Worm (Caenorhabditis elegans) whole organism, L3 larva: ENCODE data around the gene F19F10.1.

Source experiments
- R02D3.7 ChIP-seq: fragments of 150-350 bp; optimal IDR thresholded peaks from 2 replicates; lab custom pipeline; 2014; ENCODE audit warnings: missing biosample characterization, missing genetic modification characterization
- ZK546.5 ChIP-seq: sonication (generic microtip); optimal IDR thresholded peaks from 2 replicates; lab custom pipeline; 2017; ENCODE audit warnings: missing biosample characterization, missing genetic modification characterization
- aly-2 ChIP-seq: fragments of 150-350 bp; optimal IDR thresholded peaks from 2 replicates; lab custom pipeline; 2014; ENCODE audit warnings: missing biosample characterization, missing genetic modification characterization
- ceh-82 ChIP-seq: fragments of 150-350 bp; optimal IDR thresholded peaks from 2 replicates; lab custom pipeline; 2014; ENCODE audit warnings: missing biosample characterization, missing genetic modification characterization
- ceh-9 ChIP-seq: sonication (generic microtip); optimal IDR thresholded peaks from 2 replicates; lab custom pipeline; 2018; ENCODE audit warnings: missing biosample characterization, missing genetic modification characterization
- fkh-2 ChIP-seq: fragments of 150-350 bp; optimal IDR thresholded peaks from 2 replicates; lab custom pipeline; 2014; ENCODE audit warnings: missing biosample characterization, missing genetic modification reagents, missing genetic modification characterization
- lin-15B ChIP-seq: fragments of 150-350 bp; optimal IDR thresholded peaks from 2 replicates; lab custom pipeline; 2014; ENCODE audit warnings: missing biosample characterization, missing genetic modification characterization
- lin-39 ChIP-seq: fragments of 150-350 bp; optimal IDR thresholded peaks from 2 replicates; lab custom pipeline; 2018; ENCODE audit warnings: missing biosample characterization, missing genetic modification reagents, missing genetic modification characterization
- nhr-11 ChIP-seq: fragments of 150-350 bp; optimal IDR thresholded peaks from 2 replicates; lab custom pipeline; 2014; ENCODE audit warnings: missing biosample characterization, missing genetic modification characterization
- pqm-1 ChIP-seq: fragments of 150-350 bp; optimal IDR thresholded peaks from 2 replicates; lab custom pipeline; 2017; ENCODE audit warnings: missing biosample characterization, missing genetic modification characterization, inconsistent platforms
- sea-2 ChIP-seq: fragments of 150-350 bp; sonication (generic microtip); optimal IDR thresholded peaks from 4 replicates; lab custom pipeline; 2014; ENCODE audit warnings: missing biosample characterization, missing genetic modification reagents, missing genetic modification characterization
- skn-1 ChIP-seq: fragments of 150-350 bp; optimal IDR thresholded peaks from 2 replicates; lab custom pipeline; 2014; ENCODE audit warnings: missing biosample characterization, missing genetic modification characterization
- snpc-4 ChIP-seq: fragments of 150-350 bp; optimal IDR thresholded peaks from 2 replicates; lab custom pipeline; 2014; ENCODE audit warnings: missing biosample characterization, missing genetic modification characterization
- zag-1 ChIP-seq: fragments of 150-350 bp; optimal IDR thresholded peaks from 2 replicates; lab custom pipeline; 2014; ENCODE audit warnings: missing biosample characterization, missing genetic modification characterization

DNA sequence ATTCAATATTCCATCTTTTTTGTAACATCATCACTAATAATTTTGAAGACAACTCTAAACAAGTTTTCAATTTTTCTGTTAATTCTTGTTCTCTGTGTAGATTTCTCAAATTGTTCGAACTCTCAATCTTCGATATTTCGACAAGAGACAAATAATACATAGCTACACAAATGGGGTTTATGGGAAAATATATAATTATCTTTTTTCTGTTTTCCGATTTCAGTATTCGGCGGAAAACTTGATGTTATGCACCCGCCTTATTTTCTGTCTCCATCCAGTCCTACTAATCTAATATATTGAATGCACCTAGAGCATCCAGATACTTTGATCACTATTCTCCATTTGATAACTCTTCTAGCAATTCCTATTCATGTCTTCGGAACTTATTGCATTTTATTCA, 24.0 kb upstream of the F19F10.1 start, which contains the start of gene srh-268:
- TF ChIP-seq R02D3.7 (tag; lab: Kevin White, UChicago): no peak
- no peak for TF ChIP-seq pqm-1 (tag; lab: Kevin White, UChicago)
- TF ChIP-seq ceh-9 (tag; lab: Kevin White, UChicago): no peak
- TF ChIP-seq snpc-4 (tag; lab: Kevin White, UChicago): no peak
- no peak for TF ChIP-seq sea-2 (GFP tag; lab: Kevin White, UChicago)
- no peak for TF ChIP-seq lin-39 (tag; lab: Kevin White, UChicago)
- no peak for TF ChIP-seq zag-1
- TF ChIP-seq ZK546.5 (tag; lab: Kevin White, UChicago): no peak
- no peak for TF ChIP-seq lin-15B (tag; lab: Kevin White, UChicago)
- no peak for TF ChIP-seq skn-1 (tag; lab: Kevin White, UChicago)
- no peak for TF ChIP-seq nhr-11 (tag; lab: Kevin White, UChicago)
- TF ChIP-seq ceh-82 (tag; lab: Kevin White, UChicago): no peak
- TF ChIP-seq fkh-2 (tag; lab: Kevin White, UChicago): no peak
- TF ChIP-seq aly-2 (tag; lab: Kevin White, UChicago): no peak
